Fruit fly (Drosophila melanogaster) S2 (cell line): ENCODE results near the gene Coprox.
A peak's percentile ranks its signal among the peaks of the same experiment; 100 is the strongest.

Experiments
- CG8478 ChIP-seq: fragments of >200 bp; optimal IDR thresholded peaks from 2 replicates; lab custom pipeline; 2018
- CTCF ChIP-seq, 2 experiments: fragments of >200 bp; optimal IDR thresholded peaks; 2 replicates each; lab custom pipeline; 2018

Gene Coprox

dm6 chr2L:6964022-6964434, at the start of gene Coprox, which contains the start of gene sip2:
Gene Coprox (plus strand): TSS chr2L:6964421.
Gene sip2 (minus strand): TSS chr2L:6964074.
- TF ChIP-seq CG8478, result no peak
- TF ChIP-seq CTCF (optimal IDR thresholded peaks at IDR 0.05; lab: Kevin White, UChicago), result no peak

DNA sequence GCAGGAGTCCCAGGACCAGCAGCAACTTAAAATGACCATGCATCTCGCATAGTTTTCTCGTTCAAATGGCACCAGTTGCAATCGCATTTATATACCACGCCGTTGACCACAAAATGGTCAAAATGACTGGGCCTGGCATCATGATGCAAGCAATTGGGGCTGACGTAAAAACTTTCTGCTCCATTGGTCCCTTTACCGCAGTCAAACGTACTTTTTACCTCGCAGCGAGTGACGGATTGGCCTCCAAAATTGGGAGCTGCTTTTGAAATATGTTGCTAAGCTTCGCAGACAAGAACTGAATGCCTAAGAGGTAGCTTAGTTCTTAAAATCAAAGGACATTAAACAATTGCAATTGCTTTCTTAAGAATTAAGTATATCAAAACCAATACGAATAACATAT, 47.9 kb upstream of the Coprox start, which contains the start of gene CG32829:
TSS of gene CG32829 (minus strand) at position 101 of the 400 bp plus-strand sequence.
- TF ChIP-seq CTCF (optimal IDR thresholded peaks at IDR 0.05; lab: Kevin White, UChicago) (no peak), CG8478 (no peak)

dm6 chr2L:6918517-6919202, 45.6 kb upstream of the Coprox start, which contains the start of gene nop5:
Gene nop5 (minus strand): TSS chr2L:6918743.
- no peak for TF ChIP-seq CG8478
- peak in 1 of 2 experiments; percentile 24 for TF ChIP-seq CTCF (optimal IDR thresholded peaks at IDR 0.05; lab: Kevin White, UChicago)

DNA sequence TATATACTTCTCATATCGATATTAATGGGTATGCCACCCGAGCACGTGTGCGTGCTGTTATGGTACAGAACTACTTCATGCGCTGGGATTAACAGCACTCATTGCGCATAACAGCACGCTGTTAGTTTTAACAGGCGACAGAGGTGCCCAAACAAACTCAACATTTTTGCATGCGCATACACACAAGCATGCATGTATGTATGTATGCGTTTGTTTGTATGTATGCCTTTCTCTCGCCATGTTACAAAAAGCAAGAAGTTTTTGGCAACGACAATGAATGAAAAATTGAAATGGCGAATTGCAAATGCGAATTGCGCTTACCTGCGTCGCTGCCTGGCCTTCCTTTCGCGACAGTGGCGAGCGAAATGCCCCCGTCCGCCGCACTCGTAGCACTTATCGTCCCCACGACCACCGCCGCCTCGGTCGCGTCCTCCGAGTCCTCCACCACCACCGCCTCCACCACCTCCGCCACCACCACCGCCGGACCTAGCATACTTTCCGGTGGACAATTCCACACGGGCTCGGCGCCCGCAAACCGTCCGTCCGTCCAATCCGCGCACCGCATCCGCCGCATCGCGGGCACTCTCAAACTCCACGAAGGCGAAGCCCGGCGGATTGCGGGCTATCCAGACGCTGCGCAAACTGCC, 44.9 kb upstream of the Coprox start:
- TF ChIP-seq CG8478 (no peak), CTCF (optimal IDR thresholded peaks at IDR 0.05; lab: Kevin White, UChicago) (no peak)

DNA sequence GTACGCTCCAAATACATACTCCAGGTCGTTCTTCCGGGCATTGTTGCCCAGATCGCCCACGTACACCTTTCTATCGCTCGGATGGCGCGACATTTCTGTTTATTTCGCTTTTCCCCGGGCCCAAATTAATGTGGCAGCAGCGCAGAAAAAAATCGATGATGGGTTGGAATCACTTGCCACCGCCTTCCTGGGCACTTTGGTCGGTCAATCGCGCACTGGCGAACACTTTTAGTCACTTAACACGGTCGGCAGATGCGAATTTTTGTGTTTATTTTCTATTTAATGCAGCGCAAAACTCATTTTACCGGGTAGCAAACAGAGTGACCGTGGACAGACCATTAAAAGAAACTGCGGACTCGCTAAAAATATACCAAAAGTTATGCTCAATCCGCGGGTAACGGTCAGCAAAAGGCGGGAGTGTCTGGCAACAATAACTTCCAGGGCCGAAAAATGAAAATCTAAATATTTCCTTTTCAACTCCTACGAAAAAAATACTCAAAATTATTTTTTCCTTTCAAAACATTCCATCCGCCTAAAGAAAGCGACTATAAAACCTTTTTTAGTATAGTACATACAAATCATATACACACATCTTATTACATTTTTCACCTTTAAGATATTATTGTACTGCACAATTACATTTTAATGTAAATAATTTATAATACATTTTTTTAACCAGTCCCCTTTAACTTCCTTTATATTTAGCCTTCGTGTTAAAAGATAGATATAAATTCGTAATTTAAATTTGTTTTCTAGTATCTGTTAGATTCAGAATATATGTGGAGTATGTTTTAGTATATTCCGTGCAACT, 44.2 kb upstream of the Coprox start, which contains the start of gene x16:
TSS of gene x16 (minus strand) at position 361 of the 811 bp plus-strand sequence.
- no peak for TF ChIP-seq CG8478
- peak in 1 of 2 experiments; percentile 5 for TF ChIP-seq CTCF (optimal IDR thresholded peaks at IDR 0.05; lab: Kevin White, UChicago)

- peak; percentile 2 to 24 for TF ChIP-seq CTCF (optimal IDR thresholded peaks at IDR 0.05; lab: Kevin White, UChicago)
- TF ChIP-seq CG8478, result no peak
Measured at dm6 chr2L:6920661-6921359, 43.4 kb upstream of the Coprox start, which contains the start of gene Hrb27C. Gene Hrb27C (plus strand): TSS chr2L:6920704.

DNA sequence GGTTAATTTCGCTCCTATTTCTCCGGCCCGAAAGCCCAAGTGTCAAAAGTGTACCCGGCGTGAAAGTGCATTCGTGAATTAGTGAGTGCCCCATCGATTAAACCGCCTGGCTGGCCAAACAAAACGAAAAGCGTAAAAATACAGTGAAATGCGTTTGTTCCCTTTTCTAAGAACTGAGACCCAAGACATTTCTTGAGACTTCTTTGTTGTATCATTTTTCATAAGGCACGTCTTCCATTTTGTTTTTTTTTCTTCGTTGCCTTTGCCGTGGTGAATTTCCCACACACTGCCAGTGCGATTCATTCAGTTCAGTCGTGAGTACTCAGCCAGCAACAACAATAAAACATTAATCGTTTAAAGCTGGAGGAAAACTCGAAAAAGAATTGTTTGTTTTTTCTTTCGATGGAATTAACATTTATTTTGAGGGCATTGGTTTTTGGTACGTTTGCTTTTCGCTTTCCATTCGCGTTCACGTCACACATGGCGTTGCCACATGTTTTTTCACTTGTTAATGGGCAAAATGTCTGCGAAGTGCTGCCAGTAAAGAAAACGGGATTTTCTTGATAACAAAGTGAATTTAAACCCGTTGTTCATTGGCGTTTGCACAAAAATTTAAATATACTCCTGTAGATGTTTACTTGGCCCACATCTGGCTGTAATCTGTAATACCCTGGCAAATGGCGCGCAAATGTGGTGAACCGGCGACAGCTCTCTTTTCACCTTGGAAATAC, 42.7 kb upstream of the Coprox start:
- TF ChIP-seq CTCF (optimal IDR thresholded peaks at IDR 0.05; lab: Kevin White, UChicago), result no peak
- TF ChIP-seq CG8478, result no peak

dm6 chr2L:6922091-6922753, 42.0 kb upstream of the Coprox start:
- TF ChIP-seq CTCF (optimal IDR thresholded peaks at IDR 0.05; lab: Kevin White, UChicago), result no peak
- no peak for TF ChIP-seq CG8478

DNA sequence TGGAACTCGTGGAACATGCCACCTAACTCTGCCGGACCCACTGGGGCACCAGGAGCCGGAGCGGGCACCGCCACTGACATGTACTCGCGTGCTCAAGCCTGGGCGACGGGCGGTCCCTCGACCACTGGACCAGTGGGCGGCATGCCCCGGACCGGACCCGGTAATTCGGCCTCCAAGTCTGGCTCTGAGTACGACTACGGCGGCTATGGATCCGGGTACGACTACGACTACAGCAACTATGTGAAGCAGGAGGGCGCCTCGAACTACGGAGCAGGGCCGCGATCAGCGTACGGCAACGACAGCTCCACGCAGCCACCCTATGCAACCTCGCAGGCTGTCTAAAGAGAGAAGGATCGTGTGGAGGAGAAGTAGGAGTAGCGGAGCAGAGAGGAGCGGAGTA, 39.1 kb upstream of the Coprox start:
- TF ChIP-seq CG8478 (no peak), CTCF (optimal IDR thresholded peaks at IDR 0.05; lab: Kevin White, UChicago) (no peak)

- TF ChIP-seq CTCF (optimal IDR thresholded peaks at IDR 0.05; lab: Kevin White, UChicago) (no peak), CG8478 (no peak)
Measured at dm6 chr2L:6931821-6932220, 32.4 kb upstream of the Coprox start, which contains the start of gene CG43232. Gene CG43232 (plus strand): TSS chr2L:6932121.

DNA sequence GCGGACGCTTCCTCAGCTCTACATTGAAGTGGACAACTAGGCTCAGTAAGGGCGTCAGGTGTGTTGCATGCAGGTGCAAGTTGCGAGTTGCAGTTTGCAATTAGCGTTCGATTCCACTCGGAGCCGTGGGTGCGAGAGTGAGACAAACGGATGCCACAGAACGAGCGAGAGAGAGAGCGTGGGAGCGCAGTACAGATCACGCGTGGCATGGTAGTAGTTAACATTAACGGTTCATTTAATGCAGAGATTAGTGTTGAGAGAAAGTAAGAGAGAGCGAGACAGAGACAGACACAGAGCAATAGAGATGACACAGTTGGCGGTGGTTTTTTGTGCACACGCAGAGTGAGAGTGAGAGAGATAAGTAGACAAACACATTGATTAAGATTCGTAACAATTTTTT, 24.5 kb upstream of the Coprox start:
- TF ChIP-seq CG8478 (no peak), CTCF (optimal IDR thresholded peaks at IDR 0.05; lab: Kevin White, UChicago) (peak in 1 of 2 experiments; percentile 35)

- no peak for TF ChIP-seq CTCF (optimal IDR thresholded peaks at IDR 0.05; lab: Kevin White, UChicago)
- no peak for TF ChIP-seq CG8478
Measured at dm6 chr2L:6941731-6942130, 22.5 kb upstream of the Coprox start.

DNA sequence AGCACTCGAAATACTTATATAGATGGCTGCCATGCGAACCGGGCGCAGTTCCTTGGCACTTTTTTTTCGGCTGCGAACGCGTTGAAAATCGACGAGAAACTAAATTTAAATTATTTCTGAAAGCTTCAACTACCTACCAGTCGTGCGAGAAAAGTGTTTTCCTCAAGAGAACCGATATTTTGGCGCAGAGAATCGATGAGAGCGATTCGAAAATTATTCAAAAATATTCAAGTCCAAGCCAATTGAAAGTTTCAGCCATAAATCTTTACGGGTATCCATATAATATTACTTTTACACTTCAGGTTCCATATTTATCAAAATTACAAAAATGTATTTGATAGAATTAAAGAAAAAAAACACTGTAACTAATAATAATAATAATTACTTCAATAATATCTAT, 21.5 kb upstream of the Coprox start, which contains the start of gene CG18304:
TSS of gene CG18304 (minus strand) at position 101 of the 400 bp plus-strand sequence.
- TF ChIP-seq CTCF (optimal IDR thresholded peaks at IDR 0.05; lab: Kevin White, UChicago), result no peak
- no peak for TF ChIP-seq CG8478
